Worm (Caenorhabditis elegans) whole organism, L2 larva: Measurements from ENCODE around the gene W06D11.3.

Source experiments
- C34F6.9 ChIP-seq: fragments of 150-350 bp; optimal IDR thresholded peaks from 2 replicates; lab custom pipeline; 2014; ENCODE audit warnings: missing biosample characterization, missing genetic modification characterization
- F13H6.1 ChIP-seq: sonication (generic microtip); optimal IDR thresholded peaks from 2 replicates; lab custom pipeline; 2016; ENCODE audit warnings: missing genetic modification characterization, missing compliant biosample characterization
- ama-1 ChIP-seq: fragments of 150-350 bp; optimal IDR thresholded peaks from 2 replicates; lab custom pipeline; 2018; ENCODE audit warnings: inconsistent platforms
- lsy-2 ChIP-seq, 2 experiments: fragments of 150-350 bp in 1 of 2; sonication (generic microtip) in 1 of 2; optimal IDR thresholded peaks; 2 replicates each; lab custom pipeline; 2014 to 2017; ENCODE audit warnings: missing biosample characterization in 2 of 2, missing genetic modification characterization in 2 of 2
- nhr-11 ChIP-seq: fragments of 150-350 bp; optimal IDR thresholded peaks from 2 replicates; lab custom pipeline; 2014; ENCODE audit warnings: missing biosample characterization, missing genetic modification characterization
- sem-4 ChIP-seq: fragments of 150-350 bp; optimal IDR thresholded peaks from 2 replicates; lab custom pipeline; 2014; ENCODE audit warnings: missing biosample characterization, missing genetic modification reagents, missing genetic modification characterization
- unc-39 ChIP-seq: fragments of 150-350 bp; optimal IDR thresholded peaks from 2 replicates; lab custom pipeline; 2014; ENCODE audit warnings: missing biosample characterization, missing genetic modification characterization
- unc-62 ChIP-seq: fragments of 150-350 bp; optimal IDR thresholded peaks from 2 replicates; lab custom pipeline; 2014; ENCODE audit warnings: missing biosample characterization, missing genetic modification reagents, missing genetic modification characterization

DNA sequence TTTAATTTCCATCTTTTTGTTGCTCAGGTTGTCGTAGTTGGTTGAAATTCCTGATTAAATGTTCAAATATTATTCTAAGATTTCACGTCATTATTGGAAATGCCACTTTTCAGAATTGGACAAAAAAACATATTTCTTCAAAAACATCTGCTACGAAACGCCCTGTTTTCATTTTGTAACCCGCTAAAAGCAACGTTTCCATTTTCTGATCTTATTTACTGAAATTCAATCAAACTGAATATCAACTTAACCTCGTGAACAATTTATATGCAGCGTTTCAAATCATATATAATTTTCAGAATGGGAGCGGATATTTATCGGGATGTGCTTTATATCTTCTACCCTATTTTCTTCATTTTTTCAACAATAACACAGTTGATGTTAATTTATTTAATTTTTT, 25.0 kb downstream of the W06D11.3 start, which contains the start of gene srd-40:
- no peak for TF ChIP-seq F13H6.1 (tag; lab: Kevin White, UChicago)
- TF ChIP-seq unc-39 (tag; lab: Kevin White, UChicago), result no peak
- no peak for TF ChIP-seq nhr-11
- TF ChIP-seq C34F6.9 (tag; lab: Kevin White, UChicago), result no peak
- TF ChIP-seq sem-4 (tag; lab: Kevin White, UChicago), result no peak
- no peak for TF ChIP-seq unc-62 (GFP tag; lab: Kevin White, UChicago)
- TF ChIP-seq lsy-2 (tag; optimal IDR thresholded peaks at IDR 0.05; lab: Kevin White, UChicago), result no peak
- no peak for TF ChIP-seq ama-1
